Fruit fly (Drosophila melanogaster): ENCODE data around the gene CG1582.

Gene CG1582

dm6 chrX:10905047-10905446 is 5.9 kb upstream of the CG1582 start (continued):
- TF ChIP-seq CG8388 (GFP tag; optimal IDR thresholded peaks at IDR 0.05): peak; percentile 58
- TF ChIP-seq CG7357 (GFP tag; IDR thresholded peaks at IDR 0.05): no peak
- TF ChIP-seq en (GFP tag; optimal IDR thresholded peaks at IDR 0.05): peak; percentile 19
- no peak for TF ChIP-seq knrl (GFP tag; IDR thresholded peaks at IDR 0.05; ENCODE audit: partially characterized antibody)
- no peak for TF ChIP-seq fd64A (GFP tag; optimal IDR thresholded peaks at IDR 0.05)
- TF ChIP-seq tio (GFP tag; optimal IDR thresholded peaks at IDR 0.05): peak; percentile 80
- TF ChIP-seq CG42726 (GFP tag; IDR thresholded peaks at IDR 0.05; ENCODE audit: partially characterized antibody): no peak
- peak; percentile 49 for TF ChIP-seq ind (GFP tag; optimal IDR thresholded peaks at IDR 0.05)
- peak; percentile 34; the same call in 1 of the 2 replicates for TF ChIP-seq E2f1 (GFP tag; IDR thresholded peaks at IDR 0.05)
- TF ChIP-seq z (GFP tag; IDR thresholded peaks at IDR 0.05): no peak
- no peak for TF ChIP-seq CG13123 (GFP tag; optimal IDR thresholded peaks at IDR 0.05)
- peak; percentile 23 for TF ChIP-seq caup (GFP tag; optimal IDR thresholded peaks at IDR 0.05; ENCODE audit: severe bottlenecking)
- TF ChIP-seq CG32532 (GFP tag; IDR thresholded peaks at IDR 0.05): no peak; the same call in 1 of the 2 replicates
- TF ChIP-seq CG2875 (GFP tag; optimal IDR thresholded peaks at IDR 0.05): peak; percentile 63
- no peak for TF ChIP-seq h (optimal IDR thresholded peaks at IDR 0.05)
- TF ChIP-seq esg (GFP tag; conservative IDR thresholded peaks at IDR 0.05): peak; percentile 71
- peak; percentile 21 for TF ChIP-seq Bdp1 (GFP tag; optimal IDR thresholded peaks at IDR 0.05)
- peak; percentile 39; the same call in 1 of the 2 replicates for TF ChIP-seq CG14441 (GFP tag; IDR thresholded peaks at IDR 0.05)
- peak; percentile 58 for TF ChIP-seq pho (GFP tag; optimal IDR thresholded peaks at IDR 0.05)
- TF ChIP-seq trh (GFP tag; optimal IDR thresholded peaks at IDR 0.05): no peak
- no peak for TF ChIP-seq CG15073 (GFP tag; optimal IDR thresholded peaks at IDR 0.05)
- peak; percentile 31; the same call in 1 of the 2 replicates for TF ChIP-seq CG32767 (GFP tag; IDR thresholded peaks at IDR 0.05)
- no peak for TF ChIP-seq run (tag; optimal IDR thresholded peaks at IDR 0.05)
- no peak for TF ChIP-seq dati (GFP tag; IDR thresholded peaks at IDR 0.05)
- TF ChIP-seq CG12104 (GFP tag; optimal IDR thresholded peaks at IDR 0.05): peak; percentile 54
- peak; percentile 73 for TF ChIP-seq CG2712 (tag; optimal IDR thresholded peaks at IDR 0.05)
- no peak for TF ChIP-seq CG4282 (GFP tag; optimal IDR thresholded peaks at IDR 0.05)
- TF ChIP-seq phol (tag; optimal IDR thresholded peaks at IDR 0.05): peak; percentile 78
- no peak for TF ChIP-seq ab (GFP tag; optimal IDR thresholded peaks at IDR 0.05)
- TF ChIP-seq gt (GFP tag; IDR thresholded peaks at IDR 0.05): no peak
- no peak for TF ChIP-seq CG9932 (GFP tag; IDR thresholded peaks at IDR 0.05)
- TF ChIP-seq ro (GFP tag; IDR thresholded peaks at IDR 0.05): no peak
- no peak for TF ChIP-seq klu (GFP tag; IDR thresholded peaks at IDR 0.05)
- TF ChIP-seq Hr78 (GFP tag; optimal IDR thresholded peaks at IDR 0.05): no peak
- no peak; the same call in 1 of the 2 replicates for TF ChIP-seq CG3847 (GFP tag; IDR thresholded peaks at IDR 0.05)
- TF ChIP-seq CG34422 (GFP tag; IDR thresholded peaks at IDR 0.05): peak; percentile 34; the same call in 1 of the 3 replicates
- peak; percentile 79 for TF ChIP-seq CG7839 (tag; optimal IDR thresholded peaks at IDR 0.05)
- TF ChIP-seq al (GFP tag; IDR thresholded peaks at IDR 0.05): no peak
- peak; percentile 66 for TF ChIP-seq CG4820 (GFP tag; optimal IDR thresholded peaks at IDR 0.05)
- TF ChIP-seq CG1602 (GFP tag; optimal IDR thresholded peaks at IDR 0.05): peak; percentile 57
- no peak for TF ChIP-seq her (GFP tag; optimal IDR thresholded peaks at IDR 0.05)
- no peak for TF ChIP-seq HLH4C (GFP tag; IDR thresholded peaks at IDR 0.05; ENCODE audit: partially characterized antibody)
- peak; percentile 44 for TF ChIP-seq CG6689 (GFP tag; IDR thresholded peaks at IDR 0.05)
- no peak for TF ChIP-seq Poxn (GFP tag; IDR thresholded peaks at IDR 0.05)
- peak; percentile 31 for TF ChIP-seq Antp (GFP tag; optimal IDR thresholded peaks at IDR 0.05)
- no peak for TF ChIP-seq CG4617 (GFP tag; optimal IDR thresholded peaks at IDR 0.05; ENCODE audit: borderline replicate concordance)
- no peak for TF ChIP-seq Optix (GFP tag; IDR thresholded peaks at IDR 0.05)
- TF ChIP-seq otp (GFP tag; IDR thresholded peaks at IDR 0.05): 0 out of 3 replicates have a peak, but pooled peaks have one; percentile 9
- TF ChIP-seq CG43689 (GFP tag; IDR thresholded peaks at IDR 0.05): no peak
- no peak for TF ChIP-seq CG10431 (GFP tag; optimal IDR thresholded peaks at IDR 0.05)
- TF ChIP-seq CG7928 (GFP tag; optimal IDR thresholded peaks at IDR 0.05): no peak
- TF ChIP-seq CG30020 (tag; optimal IDR thresholded peaks at IDR 0.05): no peak

Measured in whole organism, embryonic.